Worm (Caenorhabditis elegans): Measurements from ENCODE around the gene che-12.

Gene che-12

ce11 chrV:10307283-10307682 is at the start of gene che-12:
che-12 (minus strand) TSS chrV:10307383.
- no peak for TF ChIP-seq lin-39 (tag; optimal IDR thresholded peaks at IDR 0.05)
- no peak for TF ChIP-seq nhr-77 (tag; optimal IDR thresholded peaks at IDR 0.05)
- TF ChIP-seq egl-5 (tag; optimal IDR thresholded peaks at IDR 0.05): no peak
- no peak for TF ChIP-seq nhr-28 (tag; optimal IDR thresholded peaks at IDR 0.05)
- TF ChIP-seq nhr-43 (tag; optimal IDR thresholded peaks at IDR 0.05; ENCODE audit: poor library complexity, severe bottlenecking): no peak
- no peak for TF ChIP-seq aly-2 (tag; optimal IDR thresholded peaks at IDR 0.05)
- no peak for TF ChIP-seq nhr-25 (tag; optimal IDR thresholded peaks at IDR 0.05)
- TF ChIP-seq fos-1 (tag; optimal IDR thresholded peaks at IDR 0.05): no peak
- TF ChIP-seq zag-1 (tag; optimal IDR thresholded peaks at IDR 0.05): no peak
- TF ChIP-seq elt-3 (tag; optimal IDR thresholded peaks at IDR 0.05): no peak
- TF ChIP-seq nhr-237 (tag; optimal IDR thresholded peaks at IDR 0.05): no peak
- TF ChIP-seq lin-15B (tag; optimal IDR thresholded peaks at IDR 0.05): no peak
- no peak for TF ChIP-seq elt-2 (tag; optimal IDR thresholded peaks at IDR 0.05)

- TF ChIP-seq nhr-25 (tag; optimal IDR thresholded peaks at IDR 0.05) (peak; percentile 57), lin-15B (tag; optimal IDR thresholded peaks at IDR 0.05) (peak; percentile 90), nhr-23 (tag; optimal IDR thresholded peaks at IDR 0.05) (peak; percentile 80), ceh-28 (tag; optimal IDR thresholded peaks at IDR 0.05) (peak; percentile 5), nhr-237 (tag; optimal IDR thresholded peaks at IDR 0.05) (no peak), elt-2 (tag; optimal IDR thresholded peaks at IDR 0.05) (peak; percentile 28), nhr-43 (tag; optimal IDR thresholded peaks at IDR 0.05; ENCODE audit: poor library complexity, severe bottlenecking) (peak; percentile 92), nhr-76 (tag; optimal IDR thresholded peaks at IDR 0.05) (no peak), pha-4 (tag; optimal IDR thresholded peaks at IDR 0.05) (peak; percentile 92), snpc-4 (tag; optimal IDR thresholded peaks at IDR 0.05) (peak; percentile 81), sea-2 (GFP tag; optimal IDR thresholded peaks at IDR 0.05) (no peak), ceh-82 (tag; optimal IDR thresholded peaks at IDR 0.05) (no peak), tbx-2 (tag; optimal IDR thresholded peaks at IDR 0.05) (peak; percentile 36), egl-5 (tag; optimal IDR thresholded peaks at IDR 0.05) (no peak), mml-1 (tag; optimal IDR thresholded peaks at IDR 0.05) (no peak), nfya-1 (tag; optimal IDR thresholded peaks at IDR 0.05; ENCODE audit: insufficient read depth) (peak; percentile 80), pqm-1 (tag; optimal IDR thresholded peaks at IDR 0.05) (no peak), ztf-11 (tag; optimal IDR thresholded peaks at IDR 0.05) (no peak), lsy-12 (tag; optimal IDR thresholded peaks at IDR 0.05) (peak; percentile 54), ama-1 (optimal IDR thresholded peaks at IDR 0.05) (no peak), R02D3.7 (tag; optimal IDR thresholded peaks at IDR 0.05) (peak; percentile 24), jun-1 (tag; optimal IDR thresholded peaks at IDR 0.05) (no peak), hmg-11 (tag; optimal IDR thresholded peaks at IDR 0.05) (peak; percentile 51)
These were observed 48.7 kb upstream of the che-12 start, which contains the start of gene sluh-7 for ce11 chrV:10355773-10356335. sluh-7 (minus strand) TSS chrV:10355823.

- no peak for TF ChIP-seq nhr-28 (tag; optimal IDR thresholded peaks at IDR 0.05)
- TF ChIP-seq lin-39 (tag; optimal IDR thresholded peaks at IDR 0.05): peak; percentile 86
- no peak for TF ChIP-seq unc-62 (GFP tag; optimal IDR thresholded peaks at IDR 0.05)
- peak; percentile 81 for TF ChIP-seq egl-5 (tag; optimal IDR thresholded peaks at IDR 0.05)
- TF ChIP-seq mml-1 (tag; optimal IDR thresholded peaks at IDR 0.05): no peak
- no peak for TF ChIP-seq ceh-16 (tag; optimal IDR thresholded peaks at IDR 0.05)
- peak; percentile 80 for TF ChIP-seq snpc-4 (tag; optimal IDR thresholded peaks at IDR 0.05)
- TF ChIP-seq daf-12 (tag; optimal IDR thresholded peaks at IDR 0.05): no peak
- peak; percentile 34 for TF ChIP-seq pqm-1 (tag; optimal IDR thresholded peaks at IDR 0.05)
- peak; percentile 14 for TF ChIP-seq skn-1 (tag; optimal IDR thresholded peaks at IDR 0.05)
- no peak for TF ChIP-seq nhr-76 (tag; optimal IDR thresholded peaks at IDR 0.05)
- TF ChIP-seq lsy-12 (tag; optimal IDR thresholded peaks at IDR 0.05): peak; percentile 66
- no peak for TF ChIP-seq eor-1 (tag; optimal IDR thresholded peaks at IDR 0.05)
- no peak for TF ChIP-seq elt-3 (tag; optimal IDR thresholded peaks at IDR 0.05)
- TF ChIP-seq ama-1 (optimal IDR thresholded peaks at IDR 0.05): peak; percentile 37
- peak; percentile 5 for TF ChIP-seq ztf-4 (tag; optimal IDR thresholded peaks at IDR 0.05)
- TF ChIP-seq ZK546.5 (tag; optimal IDR thresholded peaks at IDR 0.05): no peak
- TF ChIP-seq nhr-23 (tag; optimal IDR thresholded peaks at IDR 0.05): peak; percentile 93
- peak; percentile 70 for TF ChIP-seq nhr-25 (tag; optimal IDR thresholded peaks at IDR 0.05)
- peak; percentile 61 for TF ChIP-seq ceh-28 (tag; optimal IDR thresholded peaks at IDR 0.05)
- TF ChIP-seq ztf-11 (tag; optimal IDR thresholded peaks at IDR 0.05): no peak
- TF ChIP-seq elt-2 (tag; optimal IDR thresholded peaks at IDR 0.05): peak; percentile 58
- TF ChIP-seq fkh-10 (GFP tag; optimal IDR thresholded peaks at IDR 0.05): peak; percentile 43
- no peak for TF ChIP-seq zag-1 (tag; optimal IDR thresholded peaks at IDR 0.05)
- peak; percentile 93 for TF ChIP-seq pha-4 (tag; optimal IDR thresholded peaks at IDR 0.05)
- no peak for TF ChIP-seq unc-39 (tag; optimal IDR thresholded peaks at IDR 0.05)
- TF ChIP-seq jun-1 (tag; optimal IDR thresholded peaks at IDR 0.05): peak; percentile 16
- no peak for TF ChIP-seq ceh-82 (tag; optimal IDR thresholded peaks at IDR 0.05)
- TF ChIP-seq tbx-2 (tag; optimal IDR thresholded peaks at IDR 0.05): no peak
- TF ChIP-seq hmg-11 (tag; optimal IDR thresholded peaks at IDR 0.05): peak; percentile 80
- no peak for TF ChIP-seq nhr-67 (tag; optimal IDR thresholded peaks at IDR 0.05)
- no peak for TF ChIP-seq elt-1 (tag; optimal IDR thresholded peaks at IDR 0.05)
- no peak for TF ChIP-seq sea-2 (GFP tag; optimal IDR thresholded peaks at IDR 0.05)
- peak; percentile 90 for TF ChIP-seq nfya-1 (tag; optimal IDR thresholded peaks at IDR 0.05; ENCODE audit: insufficient read depth)
- no peak for TF ChIP-seq nhr-11 (tag; optimal IDR thresholded peaks at IDR 0.05)
- no peak for TF ChIP-seq nhr-77 (tag; optimal IDR thresholded peaks at IDR 0.05)
- no peak for TF ChIP-seq fkh-2 (tag; optimal IDR thresholded peaks at IDR 0.05)
- TF ChIP-seq R02D3.7 (tag; optimal IDR thresholded peaks at IDR 0.05): peak; percentile 4
- TF ChIP-seq nhr-237 (tag; optimal IDR thresholded peaks at IDR 0.05): no peak
- no peak for TF ChIP-seq mdl-1 (tag; optimal IDR thresholded peaks at IDR 0.05)
These were observed 45.8 kb upstream of the che-12 start, which contains the start of gene nol-56 for ce11 chrV:10352928-10353427. nol-56 (minus strand) TSS chrV:10352978.

All from whole organism, L3 larva.